Worm (Caenorhabditis elegans) whole organism, early embryonic: Measurements from ENCODE around the gene oac-54.

Experiments
- B0310.2 ChIP-seq: sonication (generic microtip); optimal IDR thresholded peaks from 2 replicates; lab custom pipeline; 2016; ENCODE audit warnings: mild to moderate bottlenecking, missing genetic modification characterization, missing compliant biosample characterization
- aly-1 ChIP-seq: sonication (generic microtip); optimal IDR thresholded peaks from 2 replicates; lab custom pipeline; 2016; ENCODE audit warnings: missing genetic modification characterization, missing compliant biosample characterization
- ceh-36 ChIP-seq: sonication (generic microtip); optimal IDR thresholded peaks from 2 replicates; lab custom pipeline; 2016; ENCODE audit warnings: missing genetic modification characterization, inconsistent platforms, missing compliant biosample characterization
- hmbx-1 ChIP-seq: sonication (generic microtip); optimal IDR thresholded peaks from 2 replicates; lab custom pipeline; 2016; ENCODE audit warnings: mild to moderate bottlenecking, missing genetic modification characterization, missing compliant biosample characterization
- scrt-1 ChIP-seq: fragments of 200-800 bp; sonication (Bioruptor generic); IDR thresholded peaks from 2 replicates; pipeline ENCODE4 v1.3.6; 2022; ENCODE audit warnings: missing genetic modification characterization, missing compliant biosample characterization

DNA sequence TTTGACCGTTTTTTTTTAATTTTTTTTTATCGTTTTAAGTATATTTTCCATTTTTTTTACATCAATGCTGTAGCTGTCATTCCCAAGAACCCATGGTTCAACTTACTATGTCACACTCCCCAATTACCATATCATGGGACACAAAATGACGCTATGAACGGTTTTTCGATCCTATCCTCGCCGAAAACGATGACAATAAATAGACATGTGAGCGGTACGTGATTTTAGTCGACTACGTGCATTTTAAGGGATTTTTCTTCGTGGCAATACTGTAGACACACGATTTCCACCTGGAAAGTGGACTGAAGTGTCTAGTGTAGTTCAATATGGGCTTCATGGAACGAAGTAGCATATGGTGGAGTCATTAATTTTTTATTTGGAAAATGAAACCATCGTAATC lies 1.6 kb upstream of the oac-54 start:
- TF ChIP-seq ceh-36 (tag; lab: Kevin White, UChicago) (no peak), aly-1 (tag; lab: Kevin White, UChicago) (no peak), B0310.2 (tag; lab: Kevin White, UChicago) (no peak), scrt-1 (GFP tag; lab: Robert Waterston, UW) (no peak), hmbx-1 (tag; lab: Kevin White, UChicago) (no peak)
